Worm (Caenorhabditis elegans) whole organism, mixed stage, embryonic: ENCODE measurements around the gene C29F7.3.

Experiments used
- M03D4.4 ChIP-seq: sonication (generic microtip); optimal IDR thresholded peaks from 2 replicates; lab custom pipeline; 2017; ENCODE audit warnings: mild to moderate bottlenecking, missing genetic modification characterization, missing compliant biosample characterization
- ceh-83 ChIP-seq: fragments of 200-800 bp; sonication (Bioruptor generic); optimal IDR thresholded peaks from 2 replicates; lab custom pipeline; 2018; ENCODE audit warnings: mild to moderate bottlenecking, missing genetic modification characterization, missing compliant biosample characterization
- elt-3 ChIP-seq: fragments of 150-350 bp; optimal IDR thresholded peaks from 2 replicates; lab custom pipeline; 2014; ENCODE audit warnings: missing biosample characterization, missing genetic modification characterization
- ham-2 ChIP-seq: fragments of 200-800 bp; sonication (Bioruptor generic); optimal IDR thresholded peaks from 2 replicates; lab custom pipeline; 2018; ENCODE audit warnings: mild to moderate bottlenecking, missing genetic modification characterization, missing compliant biosample characterization
- nhr-76 ChIP-seq: sonication (generic microtip); optimal IDR thresholded peaks from 2 replicates; lab custom pipeline; 2017; ENCODE audit warnings: missing biosample characterization, missing genetic modification characterization
- pha-4 ChIP-seq: fragments of 150-350 bp; optimal IDR thresholded peaks from 2 replicates; lab custom pipeline; 2018; ENCODE audit warnings: missing biosample characterization, missing genetic modification reagents, missing genetic modification characterization
- snpc-4 ChIP-seq: fragments of 150-350 bp; optimal IDR thresholded peaks from 2 replicates; lab custom pipeline; 2014; ENCODE audit warnings: missing biosample characterization, missing genetic modification characterization
- unc-39 ChIP-seq: fragments of 150-350 bp; optimal IDR thresholded peaks from 2 replicates; lab custom pipeline; 2014; ENCODE audit warnings: missing biosample characterization, missing genetic modification characterization
- zip-8 ChIP-seq: fragments of 150-350 bp; optimal IDR thresholded peaks from 2 replicates; lab custom pipeline; 2014; ENCODE audit warnings: missing biosample characterization, missing genetic modification characterization
- ztf-11 ChIP-seq: fragments of 150-350 bp; optimal IDR thresholded peaks from 2 replicates; lab custom pipeline; 2014; ENCODE audit warnings: missing biosample characterization, missing genetic modification characterization

- TF ChIP-seq ceh-83 (GFP tag; lab: Kevin White, UChicago) (no peak), zip-8 (tag; lab: Kevin White, UChicago) (no peak), snpc-4 (tag; lab: Kevin White, UChicago) (no peak), elt-3 (tag; lab: Kevin White, UChicago) (no peak), unc-39 (no peak), ham-2 (GFP tag; lab: Kevin White, UChicago) (no peak), nhr-76 (tag; lab: Kevin White, UChicago) (no peak), pha-4 (tag; lab: Kevin White, UChicago) (no peak), ztf-11 (tag; lab: Kevin White, UChicago) (no peak), M03D4.4 (tag; lab: Kevin White, UChicago) (no peak)
Observed at ce11 chrX:13384743-13385142, 35.0 kb downstream of the C29F7.3 start.
